Fruit fly (Drosophila melanogaster): ENCODE results near the gene CG32532.

Gene CG32532

DNA sequence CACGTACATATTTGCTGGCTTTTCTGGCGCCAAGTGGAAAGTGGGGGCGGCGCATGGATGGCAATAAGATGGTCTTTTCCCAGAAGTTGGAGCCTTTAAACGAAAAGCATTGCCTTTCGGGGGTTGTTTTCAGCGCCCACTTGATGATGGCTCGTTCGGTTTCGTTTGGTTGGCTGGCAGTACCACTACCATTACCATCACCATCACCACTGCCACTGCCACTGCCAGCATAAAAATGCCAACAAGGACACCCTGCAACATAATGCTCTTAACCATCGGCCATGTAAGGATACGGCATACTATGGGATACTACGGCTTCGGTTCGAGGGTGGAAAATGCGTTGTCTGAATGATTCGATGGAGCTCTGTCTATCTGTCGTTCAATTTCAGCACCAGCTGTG is 11.9 kb downstream of the CG32532 start:
- no peak for TF ChIP-seq bigmax (GFP tag; optimal IDR thresholded peaks at IDR 0.05)
- TF ChIP-seq cg (GFP tag; optimal IDR thresholded peaks at IDR 0.05): peak; percentile 26
- TF ChIP-seq CG42726 (GFP tag; IDR thresholded peaks at IDR 0.05; ENCODE audit: partially characterized antibody): no peak
- TF ChIP-seq Nf-YB (GFP tag; optimal IDR thresholded peaks at IDR 0.05): peak; percentile 88
- TF ChIP-seq sd (tag; optimal IDR thresholded peaks at IDR 0.05): no peak
- no peak for TF ChIP-seq Bgb (GFP tag; IDR thresholded peaks at IDR 0.05; ENCODE audit: partially characterized antibody)
- TF ChIP-seq seq (GFP tag; IDR thresholded peaks at IDR 0.05): peak; percentile 9; the same call in 1 of the 2 replicates
- no peak for TF ChIP-seq br (optimal IDR thresholded peaks at IDR 0.05)
- no peak for TF ChIP-seq crp (GFP tag; optimal IDR thresholded peaks at IDR 0.05)
- TF ChIP-seq CG34224 (GFP tag; IDR thresholded peaks at IDR 0.05; ENCODE audit: partially characterized antibody): no peak
- TF ChIP-seq CG6765 (GFP tag; optimal IDR thresholded peaks at IDR 0.05): no peak
- no peak for TF ChIP-seq CG14667 (GFP tag; IDR thresholded peaks at IDR 0.05)
- TF ChIP-seq CG11695 (GFP tag; IDR thresholded peaks at IDR 0.05): no peak
- TF ChIP-seq Elba2 (GFP tag; optimal IDR thresholded peaks at IDR 0.05): no peak
- TF ChIP-seq stc (GFP tag; IDR thresholded peaks at IDR 0.05): no peak
- TF ChIP-seq disco-r (GFP tag; optimal IDR thresholded peaks at IDR 0.05): no peak
- no peak for TF ChIP-seq Dip2 (GFP tag; IDR thresholded peaks at IDR 0.05)
- no peak for TF ChIP-seq hkb (optimal IDR thresholded peaks at IDR 0.05)
- TF ChIP-seq hkb (GFP tag; IDR thresholded peaks at IDR 0.05): no peak
- TF ChIP-seq CG9215 (GFP tag; IDR thresholded peaks at IDR 0.05): no peak
- TF ChIP-seq Hmr (GFP tag; optimal IDR thresholded peaks at IDR 0.05): no peak
- no peak for TF ChIP-seq caup (GFP tag; optimal IDR thresholded peaks at IDR 0.05; ENCODE audit: severe bottlenecking)
- TF ChIP-seq btn (GFP tag; optimal IDR thresholded peaks at IDR 0.05): no peak
- peak; percentile 88 for TF ChIP-seq Nf-YC (tag; optimal IDR thresholded peaks at IDR 0.05)
- TF ChIP-seq HmgD (GFP tag; optimal IDR thresholded peaks at IDR 0.05): no peak
- TF ChIP-seq crc (GFP tag; optimal IDR thresholded peaks at IDR 0.05): no peak

DNA sequence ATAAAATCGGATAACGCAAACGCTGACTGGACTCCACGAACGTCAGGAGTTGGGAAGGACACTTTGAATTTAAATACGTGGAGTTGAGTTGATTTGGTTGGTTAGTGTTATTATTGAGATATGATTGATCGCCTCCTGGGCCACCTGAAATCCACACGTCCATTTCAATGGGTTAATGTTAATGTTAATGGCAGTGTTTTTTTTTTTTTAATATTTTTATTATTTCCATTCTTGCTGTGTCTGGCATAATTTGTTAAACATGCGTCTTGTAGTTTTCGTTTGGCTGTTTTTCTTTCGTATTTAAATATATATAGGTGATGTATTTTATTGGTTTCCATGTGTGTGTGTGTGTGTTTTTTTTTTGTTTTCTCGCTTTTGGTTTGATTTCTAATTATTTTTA is 15.6 kb downstream of the CG32532 start, which contains the start of gene CG12231:
Gene CG12231 (minus strand): TSS at position 101 of the 400 bp plus-strand sequence.
- TF ChIP-seq CG4360 (GFP tag; IDR thresholded peaks at IDR 0.05): no peak
- no peak for TF ChIP-seq CG3838 (GFP tag; optimal IDR thresholded peaks at IDR 0.05)
- no peak for TF ChIP-seq NC2α (GFP tag; optimal IDR thresholded peaks at IDR 0.05)
- no peak for TF ChIP-seq CG11456 (GFP tag; IDR thresholded peaks at IDR 0.05)
- TF ChIP-seq sug (tag; optimal IDR thresholded peaks at IDR 0.05): no peak
- TF ChIP-seq Doc3 (GFP tag; IDR thresholded peaks at IDR 0.05; ENCODE audit: partially characterized antibody): no peak
- no peak for TF ChIP-seq Dfd (GFP tag; optimal IDR thresholded peaks at IDR 0.05)
- TF ChIP-seq caup (GFP tag; optimal IDR thresholded peaks at IDR 0.05; ENCODE audit: severe bottlenecking): no peak
- TF ChIP-seq CG1602 (GFP tag; optimal IDR thresholded peaks at IDR 0.05): no peak
- no peak for TF ChIP-seq CG12391 (tag; optimal IDR thresholded peaks at IDR 0.05)

DNA sequence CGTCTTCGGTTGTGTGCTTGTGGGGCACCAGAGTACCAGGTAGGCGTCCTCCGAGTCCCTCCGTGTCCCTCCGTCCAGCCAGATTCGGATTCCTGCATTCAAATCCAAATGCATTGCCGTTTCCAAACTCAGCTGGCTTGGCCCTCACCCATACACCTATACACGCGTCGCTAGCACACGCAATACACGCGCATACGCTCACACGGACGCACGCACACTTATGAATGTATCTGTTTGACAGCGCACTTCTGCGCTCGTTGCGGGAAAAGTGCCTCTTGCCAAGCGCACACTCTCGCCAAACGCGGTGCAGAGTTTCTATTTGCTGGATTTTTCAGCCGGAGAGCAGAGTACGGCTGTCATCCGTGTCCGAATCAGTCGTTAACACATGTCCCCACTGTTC is 24.7 kb downstream of the CG32532 start:
- TF ChIP-seq CG5245 (GFP tag; optimal IDR thresholded peaks at IDR 0.05): no peak
- TF ChIP-seq CG32532 (GFP tag; IDR thresholded peaks at IDR 0.05): peak; percentile 38
- 0 out of 2 replicates have a peak, but pooled peaks have one; percentile 14 for TF ChIP-seq sna (GFP tag; IDR thresholded peaks at IDR 0.05; ENCODE audit: partially characterized antibody)
- 0 out of 2 replicates have a peak, but pooled peaks have one; percentile 55 for TF ChIP-seq chm (GFP tag; IDR thresholded peaks at IDR 0.05)
- TF ChIP-seq Adf1 (GFP tag; IDR thresholded peaks at IDR 0.05): peak; percentile 76
- TF ChIP-seq Bgb (GFP tag; IDR thresholded peaks at IDR 0.05; ENCODE audit: partially characterized antibody): peak; percentile 12; the same call in 1 of the 2 replicates
- 0 out of 2 replicates have a peak, but pooled peaks have one; percentile 15 for TF ChIP-seq Dref (GFP tag; IDR thresholded peaks at IDR 0.05)
- TF ChIP-seq crp (GFP tag; optimal IDR thresholded peaks at IDR 0.05): peak in 1 of 2 experiments; percentile 29
- no peak for TF ChIP-seq CG11085 (GFP tag; IDR thresholded peaks at IDR 0.05)
- no peak for TF ChIP-seq CG14050 (GFP tag; IDR thresholded peaks at IDR 0.05)
- peak; percentile 44 for TF ChIP-seq HmgZ (tag; optimal IDR thresholded peaks at IDR 0.05)
- peak; percentile 42 for TF ChIP-seq MESR4 (GFP tag; optimal IDR thresholded peaks at IDR 0.05)
- TF ChIP-seq CoRest (tag; optimal IDR thresholded peaks at IDR 0.05): peak; percentile 94
- TF ChIP-seq CG15479 (GFP tag; optimal IDR thresholded peaks at IDR 0.05): peak; percentile 63
- TF ChIP-seq CG8478 (optimal IDR thresholded peaks at IDR 0.05): peak; percentile 95
- TF ChIP-seq ci (GFP tag; IDR thresholded peaks at IDR 0.05): 0 out of 3 replicates have a peak, but pooled peaks have one; percentile 31
- peak; percentile 23 for TF ChIP-seq Med (GFP tag)
- no peak for TF ChIP-seq CG13287 (GFP tag; IDR thresholded peaks at IDR 0.05; ENCODE audit: partially characterized antibody)

Data from whole organism, embryonic.